Worm (Caenorhabditis elegans): ENCODE measurements around the gene C46F9.6.

The C46F9.6 gene

DNA sequence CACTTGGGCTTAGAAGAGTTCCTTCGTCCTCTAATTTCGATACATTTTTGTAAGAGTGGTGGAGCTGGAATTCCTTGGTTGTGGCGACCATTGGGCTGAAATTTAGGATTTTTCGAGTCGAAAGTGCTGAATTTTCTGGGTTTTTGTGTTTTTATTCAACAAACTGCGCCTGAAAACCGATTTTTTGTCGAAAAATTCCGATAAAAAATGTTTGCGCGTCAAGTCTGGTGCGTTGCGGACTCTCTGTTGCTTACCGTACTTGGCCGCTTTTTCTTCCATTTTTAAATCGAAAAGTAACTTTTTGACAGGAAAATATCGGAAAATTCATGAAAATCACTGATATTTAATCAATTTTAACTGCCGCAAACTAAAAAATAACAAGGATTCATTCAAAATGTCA is 19.8 kb downstream of the C46F9.6 start, which contains the start of gene bath-4:
Gene bath-4, minus strand, starts transcription at position 101 of the 400 bp plus-strand sequence.
- TF ChIP-seq ceh-79 (tag; optimal IDR thresholded peaks at IDR 0.05) (no peak), lsl-1 (GFP tag; optimal IDR thresholded peaks at IDR 0.05) (peak; percentile 33), nhr-80 (tag; optimal IDR thresholded peaks at IDR 0.05) (no peak), C06A6.2 (GFP tag; conservative IDR thresholded peaks at IDR 0.05) (no peak)

DNA sequence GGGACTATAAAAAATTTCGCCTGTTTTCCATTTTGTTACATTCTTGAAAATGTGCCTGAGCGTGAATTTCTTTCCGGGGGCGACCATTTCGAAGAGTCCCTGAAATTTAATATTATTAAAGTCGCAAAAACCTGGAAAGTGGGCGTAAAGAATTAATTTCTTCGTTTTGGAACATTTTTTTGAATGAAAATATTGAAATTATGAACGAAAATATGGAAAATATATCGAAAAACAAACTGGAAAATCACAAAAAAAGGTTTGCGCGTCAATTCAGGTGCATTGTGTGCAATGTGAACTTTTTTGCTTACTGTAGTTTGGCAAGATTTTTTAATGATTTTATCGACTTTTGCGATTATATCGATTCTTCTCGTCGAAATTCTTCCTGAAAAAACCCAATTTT is 23.0 kb downstream of the C46F9.6 start, which contains the start of gene bath-7:
Gene bath-7, minus strand, starts transcription at position 101 of the 400 bp plus-strand sequence.
- TF ChIP-seq ztf-22 (GFP tag; optimal IDR thresholded peaks at IDR 0.05), result no peak
- TF ChIP-seq ztf-28 (GFP tag; IDR thresholded peaks at IDR 0.05), result no peak
- TF ChIP-seq lsl-1 (GFP tag; optimal IDR thresholded peaks at IDR 0.05), result peak; percentile 52
- no peak for TF ChIP-seq repo-1 (tag; optimal IDR thresholded peaks at IDR 0.05)
- no peak for TF ChIP-seq chd-7 (tag; optimal IDR thresholded peaks at IDR 0.05)
- TF ChIP-seq egl-44 (GFP tag; IDR thresholded peaks at IDR 0.05), result no peak
- no peak for TF ChIP-seq B0336.3 (GFP tag; IDR thresholded peaks at IDR 0.05)

DNA sequence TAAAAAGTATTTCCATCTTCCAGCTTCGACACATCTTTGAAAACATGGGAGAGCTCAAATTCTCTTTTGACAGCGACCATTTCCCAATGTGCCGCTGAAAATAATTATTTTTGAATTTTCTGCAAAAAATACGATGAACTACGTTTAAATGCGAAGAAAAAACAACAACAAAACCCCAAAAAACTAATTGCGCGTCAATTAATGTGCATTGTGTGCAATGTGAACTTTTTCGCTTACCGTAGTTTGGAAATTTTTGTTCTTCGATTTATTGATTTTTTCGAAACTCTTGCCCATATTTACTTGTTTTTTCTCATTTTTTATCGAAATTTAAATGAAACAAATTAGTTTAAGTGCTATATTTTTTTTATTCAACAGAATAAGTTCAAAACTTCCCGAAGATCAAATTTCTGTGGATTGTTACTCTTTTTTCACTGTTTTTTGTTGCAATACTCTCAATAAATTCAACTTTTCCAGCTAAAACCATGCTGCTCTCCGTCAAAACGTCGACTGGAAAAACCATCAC is 24.7 kb downstream of the C46F9.6 start, which contains the start of the genes bath-2 and F52C6.4:
Gene bath-2, minus strand, starts transcription at position 101 of the 523 bp plus-strand sequence.
Gene F52C6.4, plus strand, starts transcription at position 473 of the 523 bp plus-strand sequence.
- no peak for TF ChIP-seq ceh-91 (GFP tag; IDR thresholded peaks at IDR 0.05)
- TF ChIP-seq lsl-1 (GFP tag; optimal IDR thresholded peaks at IDR 0.05), result peak; percentile 84
- TF ChIP-seq mes-4 (tag; optimal IDR thresholded peaks at IDR 0.05), result no peak
- no peak for TF ChIP-seq nhr-80 (tag; optimal IDR thresholded peaks at IDR 0.05)
- no peak for TF ChIP-seq egl-44 (GFP tag; IDR thresholded peaks at IDR 0.05)
- TF ChIP-seq rec-8 (tag; optimal IDR thresholded peaks at IDR 0.05), result no peak
- TF ChIP-seq unc-62 (GFP tag; optimal IDR thresholded peaks at IDR 0.05), result no peak
- TF ChIP-seq bed-1 (GFP tag; IDR thresholded peaks at IDR 0.05), result no peak
- no peak for TF ChIP-seq snpc-1.3 (tag; optimal IDR thresholded peaks at IDR 0.05; ENCODE audit: insufficient read depth)
- no peak for TF ChIP-seq egrh-3 (GFP tag; IDR thresholded peaks at IDR 0.05)
- TF ChIP-seq F49E8.2 (tag; optimal IDR thresholded peaks at IDR 0.05; ENCODE audit: insufficient read depth), result no peak
- TF ChIP-seq ztf-18 (tag; optimal IDR thresholded peaks at IDR 0.05), result no peak
- TF ChIP-seq C06A6.2 (GFP tag; conservative IDR thresholded peaks at IDR 0.05), result no peak
- no peak for TF ChIP-seq cebp-2 (GFP tag; IDR thresholded peaks at IDR 0.05)
- TF ChIP-seq F23B12.7 (tag; optimal IDR thresholded peaks at IDR 0.05; ENCODE audit: insufficient read depth), result no peak
- TF ChIP-seq madf-6 (GFP tag; IDR thresholded peaks at IDR 0.05), result peak; percentile 44; the same call in 1 of the 2 replicates

DNA sequence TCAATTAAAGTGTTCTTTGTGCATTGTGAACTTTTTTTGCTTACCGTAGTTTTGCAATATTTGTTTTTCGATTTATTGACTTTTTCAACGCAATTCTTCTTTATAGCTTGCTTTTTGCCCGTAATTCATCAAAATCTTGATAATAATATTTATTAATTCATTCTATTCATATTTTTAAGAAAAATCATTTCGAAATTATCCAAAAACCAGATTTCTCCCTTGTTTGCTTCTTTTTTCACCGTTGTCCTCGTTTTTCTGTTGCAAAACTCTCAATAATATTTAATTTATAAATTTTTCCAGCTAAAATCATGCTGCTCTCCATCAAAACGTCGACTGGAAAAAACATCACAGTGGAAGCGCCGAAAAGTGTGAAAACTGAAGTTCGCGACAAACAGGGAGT is 26.4 kb downstream of the C46F9.6 start, which contains the start of gene F52C6.3:
Gene F52C6.3, plus strand, starts transcription at position 301 of the 400 bp plus-strand sequence.
- TF ChIP-seq let-607 (tag; optimal IDR thresholded peaks at IDR 0.05) (no peak), zfh-2 (GFP tag; conservative IDR thresholded peaks at IDR 0.05) (no peak), lsl-1 (GFP tag; optimal IDR thresholded peaks at IDR 0.05) (peak; percentile 51), ceh-91 (GFP tag; IDR thresholded peaks at IDR 0.05) (no peak)

DNA sequence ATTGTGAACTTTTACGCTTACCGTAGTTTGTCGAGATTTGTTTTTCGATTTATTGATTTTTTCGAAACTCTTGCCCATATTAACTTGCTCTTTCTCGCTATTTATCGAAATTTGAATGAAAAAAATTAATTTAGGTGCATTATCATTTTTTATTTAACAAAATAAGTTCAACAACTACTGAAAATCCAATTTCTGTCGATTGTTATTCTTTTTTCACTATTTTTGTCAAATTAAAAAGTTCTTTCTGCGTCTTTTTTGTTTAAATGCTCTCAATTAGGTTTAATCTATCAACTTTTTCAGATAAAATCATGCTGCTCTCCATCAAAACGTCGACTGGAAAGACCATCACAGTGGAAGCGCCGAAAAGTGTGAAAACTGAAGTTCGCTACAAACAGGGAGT is 28.1 kb downstream of the C46F9.6 start, which contains the start of gene F52C6.2:
Gene F52C6.2, plus strand, starts transcription at position 301 of the 400 bp plus-strand sequence.
- no peak for TF ChIP-seq somi-1 (GFP tag; optimal IDR thresholded peaks at IDR 0.05)
- TF ChIP-seq F39B2.1 (GFP tag; IDR thresholded peaks at IDR 0.05), result no peak
- no peak for TF ChIP-seq bed-2 (GFP tag; IDR thresholded peaks at IDR 0.05)
- TF ChIP-seq B0035.1 (tag; optimal IDR thresholded peaks at IDR 0.05), result no peak
- no peak for TF ChIP-seq let-607 (tag; optimal IDR thresholded peaks at IDR 0.05)
- no peak for TF ChIP-seq attf-5 (GFP tag; optimal IDR thresholded peaks at IDR 0.05)
- no peak for TF ChIP-seq nhr-179 (tag; optimal IDR thresholded peaks at IDR 0.05)
- no peak for TF ChIP-seq Y53F4B.3 (GFP tag; IDR thresholded peaks at IDR 0.05)
- TF ChIP-seq C17E4.6 (GFP tag; IDR thresholded peaks at IDR 0.05), result no peak
- no peak for TF ChIP-seq hmg-1.2 (GFP tag; IDR thresholded peaks at IDR 0.05)
- TF ChIP-seq hrde-1 (tag; optimal IDR thresholded peaks at IDR 0.05; ENCODE audit: borderline replicate concordance), result no peak
- TF ChIP-seq efl-1 (GFP tag; optimal IDR thresholded peaks at IDR 0.05), result no peak
- TF ChIP-seq ZK185.1 (tag; optimal IDR thresholded peaks at IDR 0.05; ENCODE audit: poor library complexity, severe bottlenecking), result no peak
- no peak for TF ChIP-seq dpff-1 (tag; optimal IDR thresholded peaks at IDR 0.05)
- no peak for TF ChIP-seq ccch-3 (GFP tag; optimal IDR thresholded peaks at IDR 0.05)
- TF ChIP-seq nhr-90 (tag; optimal IDR thresholded peaks at IDR 0.05), result no peak
- TF ChIP-seq tbp1 (GFP tag; optimal IDR thresholded peaks at IDR 0.05), result no peak
- no peak for TF ChIP-seq C06A6.2 (GFP tag; conservative IDR thresholded peaks at IDR 0.05)
- no peak for TF ChIP-seq rec-8 (tag; optimal IDR thresholded peaks at IDR 0.05)
